Fruit fly (Drosophila melanogaster) whole organism, prepupa: ENCODE results near the gene CG11149.

ENCODE experiments used
- Blimp-1 ChIP-seq: fragments of 200-800 bp; sonication (Bioruptor generic); optimal IDR thresholded peaks from 3 replicates; lab custom pipeline; 2017; ENCODE audit warnings: missing biosample characterization, missing genetic modification characterization, mild to moderate bottlenecking, moderate library complexity, missing genetic modification reagents
- CG31627 ChIP-seq: fragments of 200-800 bp; sonication (Bioruptor generic); optimal IDR thresholded peaks from 3 replicates; lab custom pipeline; 2016; ENCODE audit warnings: missing biosample characterization, missing genetic modification characterization
- CG8319 ChIP-seq: fragments of 200-800 bp; sonication (Bioruptor generic); optimal IDR thresholded peaks from 3 replicates; lab custom pipeline; 2016; ENCODE audit warnings: missing biosample characterization, missing genetic modification characterization
- CG9139 ChIP-seq: fragments of 200-800 bp; sonication (Bioruptor generic); optimal IDR thresholded peaks from 3 replicates; lab custom pipeline; 2017; ENCODE audit warnings: missing biosample characterization, mild to moderate bottlenecking, missing genetic modification characterization
- Sox102F ChIP-seq: fragments of 200-800 bp; sonication (Bioruptor generic); optimal IDR thresholded peaks from 2 replicates; lab custom pipeline; 2016; ENCODE audit warnings: missing biosample characterization, mild to moderate bottlenecking, missing genetic modification characterization
- Sox14 ChIP-seq: fragments of 200-800 bp; sonication (Bioruptor generic); optimal IDR thresholded peaks from 3 replicates; lab custom pipeline; 2016; ENCODE audit warnings: missing biosample characterization, missing genetic modification characterization
- cyc ChIP-seq: fragments of 200-800 bp; sonication (Bioruptor generic); optimal IDR thresholded peaks from 3 replicates; lab custom pipeline; 2016; ENCODE audit warnings: missing biosample characterization, missing genetic modification characterization
- esn ChIP-seq: fragments of 200-800 bp; sonication (Bioruptor generic); optimal IDR thresholded peaks from 2 replicates; lab custom pipeline; 2016; ENCODE audit warnings: missing biosample characterization, mild to moderate bottlenecking, missing genetic modification characterization, moderate library complexity
- fd85E ChIP-seq: fragments of 200-800 bp; sonication (Bioruptor generic); optimal IDR thresholded peaks from 3 replicates; lab custom pipeline; 2016; ENCODE audit warnings: missing biosample characterization, missing genetic modification characterization
- lz ChIP-seq: fragments of 200-800 bp; sonication (Bioruptor generic); optimal IDR thresholded peaks from 3 replicates; lab custom pipeline; 2016; ENCODE audit warnings: missing biosample characterization, missing genetic modification characterization
- salr ChIP-seq, 2 experiments: fragments of 200-800 bp; sonication (Bioruptor generic); optimal IDR thresholded peaks; 3 replicates each; lab custom pipeline; 2016 to 2018; ENCODE audit warnings: missing biosample characterization in 2 of 2, missing genetic modification characterization in 2 of 2, mild to moderate bottlenecking in 1 of 2
- svp ChIP-seq: fragments of 200-800 bp; sonication (Bioruptor generic); peaks from one replicate; lab custom pipeline; 2016; ENCODE audit warnings: missing biosample characterization, missing genetic modification characterization

- TF ChIP-seq esn (GFP tag; lab: Kevin White, UChicago) = no peak
- no peak for TF ChIP-seq cyc (GFP tag; lab: Kevin White, UChicago)
- TF ChIP-seq salr (GFP tag; optimal IDR thresholded peaks at IDR 0.05; lab: Kevin White, UChicago) = no peak
- no peak for TF ChIP-seq fd85E (GFP tag; lab: Kevin White, UChicago)
- no peak for TF ChIP-seq CG8319 (GFP tag; lab: Kevin White, UChicago)
- no peak for TF ChIP-seq svp (GFP tag; lab: Kevin White, UChicago)
- TF ChIP-seq Sox14 = no peak
- TF ChIP-seq lz = no peak
- TF ChIP-seq CG9139 = peak; percentile 25
- TF ChIP-seq Sox102F (GFP tag; lab: Kevin White, UChicago) = no peak
- no peak for TF ChIP-seq CG31627 (GFP tag; lab: Kevin White, UChicago)
- TF ChIP-seq Blimp-1 (GFP tag; lab: Kevin White, UChicago) = no peak
Observed at dm6 chr2L:5740740-5741139, 20.0 kb upstream of the CG11149 start.
